Worm (Caenorhabditis elegans) whole organism, early embryonic: ENCODE results near the gene T18D3.1.

Experiments used
- ama-1 ChIP-seq: fragments of 150-350 bp; optimal IDR thresholded peaks from 2 replicates; lab custom pipeline; 2014
- scrt-1 ChIP-seq: fragments of 200-800 bp; sonication (Bioruptor generic); IDR thresholded peaks from 2 replicates; pipeline ENCODE4 v1.3.6; 2022; ENCODE audit warnings: missing genetic modification characterization, missing compliant biosample characterization

ce11 chrX:12451258-12451657, 3.3 kb upstream of the T18D3.1 start:
- TF ChIP-seq scrt-1 (GFP tag; lab: Robert Waterston, UW) (no peak), ama-1 (lab: Kevin White, UChicago) (no peak)
